Worm (Caenorhabditis elegans) whole organism, mixed stage, embryonic: ENCODE results near the gene F45F2.10.

Experiments
- M03D4.4 ChIP-seq: sonication (generic microtip); optimal IDR thresholded peaks from 2 replicates; lab custom pipeline; 2017; ENCODE audit warnings: mild to moderate bottlenecking, missing genetic modification characterization, missing compliant biosample characterization
- bed-3 ChIP-seq: fragments of 200-800 bp; sonication (Bioruptor generic); optimal IDR thresholded peaks from 3 replicates; lab custom pipeline; 2018; ENCODE audit warnings: mild to moderate bottlenecking, missing genetic modification characterization, moderate library complexity, missing compliant biosample characterization
- blmp-1 ChIP-seq: fragments of 150-350 bp; optimal IDR thresholded peaks from 2 replicates; lab custom pipeline; 2014; ENCODE audit warnings: missing biosample characterization, missing genetic modification characterization
- ceh-39 ChIP-seq: fragments of 150-350 bp; optimal IDR thresholded peaks from 2 replicates; lab custom pipeline; 2014; ENCODE audit warnings: missing biosample characterization, missing genetic modification characterization
- ceh-43 ChIP-seq: fragments of 200-800 bp; sonication (Bioruptor generic); optimal IDR thresholded peaks from 2 replicates; lab custom pipeline; 2018; ENCODE audit warnings: mild to moderate bottlenecking, missing genetic modification characterization, moderate library complexity, missing compliant biosample characterization
- ceh-83 ChIP-seq: fragments of 200-800 bp; sonication (Bioruptor generic); optimal IDR thresholded peaks from 2 replicates; lab custom pipeline; 2018; ENCODE audit warnings: mild to moderate bottlenecking, missing genetic modification characterization, missing compliant biosample characterization
- ces-1 ChIP-seq: fragments of 150-350 bp; optimal IDR thresholded peaks from 2 replicates; lab custom pipeline; 2014; ENCODE audit warnings: missing biosample characterization, missing genetic modification reagents, missing genetic modification characterization
- elt-1 ChIP-seq: sonication (generic microtip); optimal IDR thresholded peaks from 2 replicates; lab custom pipeline; 2017; ENCODE audit warnings: missing genetic modification characterization, mild to moderate bottlenecking, missing compliant biosample characterization, antibody characterized with exemption, moderate library complexity, borderline replicate concordance; ENCODE audit not compliant: insufficient read depth
- elt-3 ChIP-seq: fragments of 150-350 bp; optimal IDR thresholded peaks from 2 replicates; lab custom pipeline; 2014; ENCODE audit warnings: missing biosample characterization, missing genetic modification characterization
- flh-1 ChIP-seq: fragments of 200-800 bp; sonication (Bioruptor generic); optimal IDR thresholded peaks from 2 replicates; lab custom pipeline; 2018; ENCODE audit warnings: mild to moderate bottlenecking, missing genetic modification characterization, moderate library complexity, missing compliant biosample characterization
- ham-2 ChIP-seq: fragments of 200-800 bp; sonication (Bioruptor generic); optimal IDR thresholded peaks from 2 replicates; lab custom pipeline; 2018; ENCODE audit warnings: mild to moderate bottlenecking, missing genetic modification characterization, missing compliant biosample characterization
- hlh-1 ChIP-seq: fragments of 150-350 bp; optimal IDR thresholded peaks from 2 replicates; lab custom pipeline; 2014; ENCODE audit warnings: missing biosample characterization, missing genetic modification reagents, missing genetic modification characterization
- lin-13 ChIP-seq: fragments of 150-350 bp; optimal IDR thresholded peaks from 2 replicates; lab custom pipeline; 2014; ENCODE audit warnings: missing biosample characterization, missing genetic modification characterization
- lin-32 ChIP-seq: fragments of 200-800 bp; sonication (Bioruptor generic); optimal IDR thresholded peaks from 2 replicates; lab custom pipeline; 2018; ENCODE audit warnings: mild to moderate bottlenecking, missing genetic modification characterization, missing compliant biosample characterization
- lsy-2 ChIP-seq: fragments of 150-350 bp; optimal IDR thresholded peaks from 2 replicates; lab custom pipeline; 2014; ENCODE audit warnings: missing biosample characterization, missing genetic modification characterization
- mab-5 ChIP-seq: fragments of 150-350 bp; optimal IDR thresholded peaks from 2 replicates; lab custom pipeline; 2014; ENCODE audit warnings: missing biosample characterization, missing genetic modification characterization
- mep-1 ChIP-seq: fragments of 150-350 bp; optimal IDR thresholded peaks from 2 replicates; lab custom pipeline; 2017; ENCODE audit warnings: missing biosample characterization, missing genetic modification reagents, missing genetic modification characterization, inconsistent platforms
- mls-2 ChIP-seq: sonication (generic microtip); optimal IDR thresholded peaks from 2 replicates; lab custom pipeline; 2016; ENCODE audit warnings: mild to moderate bottlenecking, missing genetic modification characterization, moderate library complexity, missing compliant biosample characterization
- nhr-12 ChIP-seq: fragments of 150-350 bp; optimal IDR thresholded peaks from 2 replicates; lab custom pipeline; 2014; ENCODE audit warnings: missing biosample characterization, missing genetic modification characterization
- nhr-2 ChIP-seq: fragments of 150-350 bp; optimal IDR thresholded peaks from 2 replicates; lab custom pipeline; 2014; ENCODE audit warnings: missing biosample characterization, missing genetic modification characterization
- nhr-237 ChIP-seq: fragments of 150-350 bp; optimal IDR thresholded peaks from 2 replicates; lab custom pipeline; 2014; ENCODE audit warnings: missing biosample characterization, missing genetic modification characterization
- nhr-76 ChIP-seq: sonication (generic microtip); optimal IDR thresholded peaks from 2 replicates; lab custom pipeline; 2017; ENCODE audit warnings: missing biosample characterization, missing genetic modification characterization
- pha-4 ChIP-seq: fragments of 150-350 bp; optimal IDR thresholded peaks from 2 replicates; lab custom pipeline; 2018; ENCODE audit warnings: missing biosample characterization, missing genetic modification reagents, missing genetic modification characterization
- sem-2 ChIP-seq: fragments of 200-800 bp; sonication (Bioruptor generic); optimal IDR thresholded peaks from 2 replicates; lab custom pipeline; 2018; ENCODE audit warnings: mild to moderate bottlenecking, missing genetic modification characterization, missing compliant biosample characterization
- snpc-4 ChIP-seq: fragments of 150-350 bp; optimal IDR thresholded peaks from 2 replicates; lab custom pipeline; 2014; ENCODE audit warnings: missing biosample characterization, missing genetic modification characterization
- sptf-1 ChIP-seq: sonication (generic microtip); optimal IDR thresholded peaks from 2 replicates; lab custom pipeline; 2017; ENCODE audit warnings: mild to moderate bottlenecking, missing genetic modification characterization, moderate library complexity, missing compliant biosample characterization
- tbx-8 ChIP-seq: fragments of 200-800 bp; sonication (Bioruptor generic); optimal IDR thresholded peaks from 2 replicates; lab custom pipeline; 2018; ENCODE audit warnings: mild to moderate bottlenecking, missing genetic modification characterization, moderate library complexity, missing compliant biosample characterization
- unc-39 ChIP-seq: fragments of 150-350 bp; optimal IDR thresholded peaks from 2 replicates; lab custom pipeline; 2014; ENCODE audit warnings: missing biosample characterization, missing genetic modification characterization
- unc-62 ChIP-seq: fragments of 150-350 bp; optimal IDR thresholded peaks from 2 replicates; lab custom pipeline; 2014; ENCODE audit warnings: missing biosample characterization, missing genetic modification reagents, missing genetic modification characterization
- zip-8 ChIP-seq: fragments of 150-350 bp; optimal IDR thresholded peaks from 2 replicates; lab custom pipeline; 2014; ENCODE audit warnings: missing biosample characterization, missing genetic modification characterization
- ztf-11 ChIP-seq: fragments of 150-350 bp; optimal IDR thresholded peaks from 2 replicates; lab custom pipeline; 2014; ENCODE audit warnings: missing biosample characterization, missing genetic modification characterization

The F45F2.10 gene

DNA sequence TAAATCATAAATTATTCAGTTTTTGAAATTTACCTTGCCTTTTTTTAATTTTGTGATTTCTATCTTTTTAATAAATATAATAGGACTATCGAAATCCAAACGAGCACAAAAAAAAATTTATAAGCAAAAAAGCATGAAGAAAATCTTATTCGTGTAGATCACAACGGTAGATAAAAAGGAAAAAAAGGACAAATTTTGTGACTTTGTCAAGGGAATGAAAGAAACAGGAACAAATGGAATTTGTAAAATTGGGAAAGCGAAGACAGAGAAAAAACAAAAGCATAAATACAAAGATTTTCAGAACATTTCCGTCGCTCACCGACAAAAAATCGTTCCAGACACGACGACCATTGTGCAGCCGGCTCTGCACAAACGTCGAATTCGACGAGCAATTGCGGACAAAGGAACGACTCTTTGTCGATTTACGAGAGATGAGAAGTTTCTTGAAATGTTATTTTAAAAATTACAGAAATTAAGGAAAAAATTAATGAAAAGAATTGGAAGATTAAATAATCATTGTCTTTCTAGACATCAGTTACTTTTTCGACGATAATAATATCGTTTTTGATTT, at the start of gene F45F2.10:
Gene F45F2.10, minus strand, starts transcription at position 51 of the 571 bp plus-strand sequence.
- no peak for TF ChIP-seq blmp-1 (tag; lab: Kevin White, UChicago)
- TF ChIP-seq unc-39 (tag; lab: Kevin White, UChicago): no peak
- no peak for TF ChIP-seq ces-1 (GFP tag; lab: Kevin White, UChicago)
- TF ChIP-seq lin-32 (GFP tag; lab: Kevin White, UChicago): no peak
- TF ChIP-seq sem-2 (GFP tag; lab: Kevin White, UChicago): no peak
- TF ChIP-seq sptf-1 (tag; lab: Kevin White, UChicago): no peak
- no peak for TF ChIP-seq ceh-83 (GFP tag; lab: Kevin White, UChicago)
- TF ChIP-seq lin-13: no peak
- no peak for TF ChIP-seq elt-1
- TF ChIP-seq mls-2: no peak
- no peak for TF ChIP-seq zip-8 (tag; lab: Kevin White, UChicago)
- no peak for TF ChIP-seq nhr-2 (tag; lab: Kevin White, UChicago)
- TF ChIP-seq nhr-237: no peak
- no peak for TF ChIP-seq nhr-12
- no peak for TF ChIP-seq flh-1 (GFP tag; lab: Kevin White, UChicago)
- no peak for TF ChIP-seq mab-5 (tag; lab: Kevin White, UChicago)
- TF ChIP-seq bed-3 (GFP tag; lab: Kevin White, UChicago): no peak
- TF ChIP-seq mep-1 (tag; lab: Kevin White, UChicago): no peak
- no peak for TF ChIP-seq snpc-4
- TF ChIP-seq, all 35 proteins: peak for 0

- TF ChIP-seq nhr-76 (tag; lab: Kevin White, UChicago) (no peak), ceh-83 (GFP tag; lab: Kevin White, UChicago) (no peak), pha-4 (tag; lab: Kevin White, UChicago) (no peak), ham-2 (GFP tag; lab: Kevin White, UChicago) (no peak), sptf-1 (tag; lab: Kevin White, UChicago) (no peak), ces-1 (GFP tag; lab: Kevin White, UChicago) (no peak), ztf-11 (tag; lab: Kevin White, UChicago) (no peak), hlh-1 (tag; lab: Kevin White, UChicago) (no peak), lsy-2 (no peak), sem-2 (GFP tag; lab: Kevin White, UChicago) (no peak), nhr-237 (no peak), snpc-4 (no peak), elt-1 (no peak), lin-13 (no peak), unc-39 (tag; lab: Kevin White, UChicago) (no peak), zip-8 (tag; lab: Kevin White, UChicago) (no peak), unc-62 (GFP tag; lab: Kevin White, UChicago) (no peak), mab-5 (tag; lab: Kevin White, UChicago) (no peak), bed-3 (GFP tag; lab: Kevin White, UChicago) (no peak)
These were observed 46.4 kb upstream of the F45F2.10 start, which contains the start of gene F25G6.8 for ce11 chrV:8565075-8565474. Gene F25G6.8 (minus strand): TSS chrV:8565175.

DNA sequence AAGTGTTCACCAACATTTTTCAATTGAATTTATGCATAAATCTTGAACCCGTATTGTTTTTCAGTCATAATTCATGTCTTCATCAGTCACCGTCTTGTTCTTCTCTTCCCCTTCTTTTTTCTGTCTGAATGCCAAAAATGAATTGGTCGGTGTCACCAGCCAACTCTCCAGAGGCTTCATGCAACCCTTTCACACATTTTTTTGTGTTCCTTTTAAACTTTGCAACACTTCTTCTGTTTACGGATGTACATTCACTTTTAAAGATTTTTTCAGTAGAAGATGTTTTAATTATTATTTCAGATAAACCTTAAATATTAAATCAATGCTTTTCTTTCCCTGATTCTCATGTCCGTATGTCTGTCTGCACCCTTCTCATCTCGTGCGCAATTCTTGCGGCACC, 42.2 kb upstream of the F45F2.10 start, which contains the start of gene acr-16:
Gene acr-16, plus strand, starts transcription at position 301 of the 400 bp plus-strand sequence.
- TF ChIP-seq ceh-39 (tag; lab: Kevin White, UChicago): no peak
- no peak for TF ChIP-seq lin-32 (GFP tag; lab: Kevin White, UChicago)
- no peak for TF ChIP-seq ceh-43 (GFP tag; lab: Kevin White, UChicago)
- no peak for TF ChIP-seq lin-13
- no peak for TF ChIP-seq unc-62 (GFP tag; lab: Kevin White, UChicago)
- no peak for TF ChIP-seq nhr-12
- no peak for TF ChIP-seq elt-3 (tag; lab: Kevin White, UChicago)
- TF ChIP-seq sem-2 (GFP tag; lab: Kevin White, UChicago): no peak
- no peak for TF ChIP-seq flh-1 (GFP tag; lab: Kevin White, UChicago)
- TF ChIP-seq, all 35 proteins: peak for 0

DNA sequence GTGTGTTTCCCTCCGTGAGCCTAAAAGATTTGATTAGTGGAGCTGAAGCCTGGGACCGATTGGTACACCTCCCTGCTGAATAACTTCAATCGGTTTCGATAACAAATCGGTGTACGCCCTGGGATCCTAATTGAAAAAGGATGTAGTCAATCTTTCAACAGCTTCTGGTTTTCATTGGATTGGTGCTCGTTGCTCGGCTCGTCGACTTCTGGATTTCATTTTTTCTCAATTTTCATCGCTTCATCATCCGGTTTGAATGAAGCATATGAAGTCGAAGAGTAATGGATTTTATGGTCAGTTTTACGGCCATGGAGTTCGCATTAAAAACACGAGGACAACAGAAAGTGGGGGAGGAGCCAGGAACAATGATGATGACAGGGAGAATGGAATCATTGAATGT, 37.3 kb upstream of the F45F2.10 start:
- no peak for TF ChIP-seq ztf-11 (tag; lab: Kevin White, UChicago)
- no peak for TF ChIP-seq elt-1
- TF ChIP-seq snpc-4: no peak
- TF ChIP-seq unc-39 (tag; lab: Kevin White, UChicago): no peak
- no peak for TF ChIP-seq lin-32 (GFP tag; lab: Kevin White, UChicago)
- TF ChIP-seq sem-2 (GFP tag; lab: Kevin White, UChicago): no peak
- TF ChIP-seq M03D4.4 (tag; lab: Kevin White, UChicago): no peak

- TF ChIP-seq tbx-8 (GFP tag; lab: Kevin White, UChicago) (no peak), hlh-1 (tag; lab: Kevin White, UChicago) (peak; percentile 56)
These were observed 33.8 kb upstream of the F45F2.10 start, which contains the start of gene acr-15 for ce11 chrV:8552460-8552859. Gene acr-15 (plus strand): TSS chrV:8552695.
